Worm (Caenorhabditis elegans): ENCODE measurements around the gene fbxl-2.

The fbxl-2 gene

ce11 chrIII:4802707-4803106 is 45.6 kb downstream of the fbxl-2 start, which contains the start of gene metl-5:
Gene metl-5, plus strand, starts transcription at chrIII:4803007.
- TF ChIP-seq tab-1 (GFP tag; IDR thresholded peaks at IDR 0.05) (no peak), cog-1 (tag; optimal IDR thresholded peaks at IDR 0.05) (no peak)

- TF ChIP-seq ztf-23 (GFP tag; IDR thresholded peaks at IDR 0.05) (no peak), cog-1 (tag; optimal IDR thresholded peaks at IDR 0.05) (no peak), ztf-29 (GFP tag; IDR thresholded peaks at IDR 0.05) (no peak), flt-1 (GFP tag; IDR thresholded peaks at IDR 0.05) (no peak), ref-1 (GFP tag; conservative IDR thresholded peaks at IDR 0.05) (no peak), klf-2 (GFP tag; conservative IDR thresholded peaks at IDR 0.05) (no peak), tab-1 (GFP tag; IDR thresholded peaks at IDR 0.05) (no peak), T22C8.4 (GFP tag; IDR thresholded peaks at IDR 0.05) (no peak), med-1 (GFP tag; optimal IDR thresholded peaks at IDR 0.05; ENCODE audit: insufficient read depth) (no peak)
These were observed 49.3 kb downstream of the fbxl-2 start for ce11 chrIII:4806345-4806744.

ce11 chrIII:4808089-4808488 is 51.0 kb downstream of the fbxl-2 start:
- TF ChIP-seq ref-1 (GFP tag; conservative IDR thresholded peaks at IDR 0.05), result no peak
- no peak for TF ChIP-seq med-1 (GFP tag; optimal IDR thresholded peaks at IDR 0.05; ENCODE audit: insufficient read depth)
- TF ChIP-seq klf-2 (GFP tag; conservative IDR thresholded peaks at IDR 0.05), result no peak
- no peak for TF ChIP-seq flt-1 (GFP tag; IDR thresholded peaks at IDR 0.05)
- TF ChIP-seq cog-1 (tag; optimal IDR thresholded peaks at IDR 0.05), result no peak
- TF ChIP-seq T22C8.4 (GFP tag; IDR thresholded peaks at IDR 0.05), result no peak
- no peak for TF ChIP-seq ztf-29 (GFP tag; IDR thresholded peaks at IDR 0.05)
- no peak for TF ChIP-seq ztf-23 (GFP tag; IDR thresholded peaks at IDR 0.05)
- TF ChIP-seq tab-1 (GFP tag; IDR thresholded peaks at IDR 0.05), result no peak
